Worm (Caenorhabditis elegans): ENCODE measurements around the gene C14C11.4.

DNA sequence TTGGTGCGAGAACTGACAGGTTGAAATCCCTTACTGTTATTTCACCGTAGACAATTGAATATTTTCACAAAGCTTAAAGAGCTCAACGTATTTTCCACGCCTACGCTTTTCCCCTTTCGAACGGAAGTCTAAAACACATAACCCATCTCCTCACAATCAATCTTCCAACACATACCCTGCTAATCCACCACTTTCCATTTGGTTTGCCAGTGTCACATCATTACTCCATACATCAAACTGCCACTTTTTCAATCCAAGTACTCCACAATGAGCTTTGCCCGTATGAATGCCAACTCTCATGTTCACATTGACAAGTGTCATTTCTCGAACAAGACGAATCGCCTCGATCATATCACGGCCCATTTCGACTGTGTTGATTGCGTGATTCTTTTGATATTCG is 19.4 kb upstream of the C14C11.4 start:
- TF ChIP-seq fkh-3 (tag; optimal IDR thresholded peaks at IDR 0.05) (no peak), hmg-20 (GFP tag; IDR thresholded peaks at IDR 0.05) (no peak), rcor-1 (GFP tag; IDR thresholded peaks at IDR 0.05) (no peak)
